Fruit fly (Drosophila melanogaster) whole organism, wandering third instar larva: ENCODE data around the gene mus312.

Source experiments
- Abd-B ChIP-seq: fragments of >200 bp; optimal IDR thresholded peaks from 2 replicates; lab custom pipeline; 2017; ENCODE audit warnings: missing biosample characterization, missing genetic modification characterization
- CG32264 ChIP-seq: fragments of 200-800 bp; sonication (Bioruptor generic); optimal IDR thresholded peaks from 2 replicates; lab custom pipeline; 2016; ENCODE audit warnings: missing biosample characterization, missing genetic modification characterization
- CG9705 ChIP-seq: fragments of 200-800 bp; sonication (Bioruptor generic); optimal IDR thresholded peaks from 2 replicates; lab custom pipeline; 2018; ENCODE audit warnings: missing biosample characterization, mild to moderate bottlenecking, missing genetic modification characterization
- CrebA ChIP-seq: fragments of 200-800 bp; sonication (Bioruptor generic); optimal IDR thresholded peaks from 2 replicates; lab custom pipeline; 2016; ENCODE audit warnings: missing biosample characterization, mild to moderate bottlenecking, missing genetic modification characterization, borderline replicate concordance
- Dfd ChIP-seq: fragments of >200 bp; optimal IDR thresholded peaks from 2 replicates; lab custom pipeline; 2017; ENCODE audit warnings: missing biosample characterization, missing genetic modification characterization
- Dif ChIP-seq: fragments of 200-275, 200-300 bp; sonication (Bioruptor generic); optimal IDR thresholded peaks from 2 replicates; lab custom pipeline; 2018; ENCODE audit warnings: missing biosample characterization, missing genetic modification characterization; ENCODE audit not compliant: partially characterized antibody
- GATAd ChIP-seq: sonication (Bioruptor generic); optimal IDR thresholded peaks from 2 replicates; lab custom pipeline; 2016; ENCODE audit warnings: missing biosample characterization, missing genetic modification characterization
- HLH106 ChIP-seq: fragments of 200-800 bp; optimal IDR thresholded peaks from 3 replicates; lab custom pipeline; 2019; ENCODE audit warnings: missing biosample characterization, mild to moderate bottlenecking, missing genetic modification characterization, moderate library complexity
- Hnf4 ChIP-seq: fragments of 200-800 bp; sonication (Bioruptor generic); optimal IDR thresholded peaks from 2 replicates; lab custom pipeline; 2016; ENCODE audit warnings: missing biosample characterization, mild to moderate bottlenecking, missing genetic modification characterization
- Hr78 ChIP-seq: fragments of >200 bp; optimal IDR thresholded peaks from 2 replicates; lab custom pipeline; 2017; ENCODE audit warnings: missing biosample characterization, missing genetic modification characterization
- Hr83 ChIP-seq: fragments of 200-300 bp; sonication (Bioruptor generic); optimal IDR thresholded peaks from 2 replicates; lab custom pipeline; 2016; ENCODE audit warnings: missing biosample characterization, mild to moderate bottlenecking, missing genetic modification characterization, moderate library complexity; ENCODE audit not compliant: poor library complexity, severe bottlenecking
- Jra ChIP-seq: sonication (Bioruptor generic); optimal IDR thresholded peaks from 2 replicates; lab custom pipeline; 2016; ENCODE audit warnings: missing biosample characterization, missing genetic modification characterization
- Mio ChIP-seq: sonication (Bioruptor generic); optimal IDR thresholded peaks from 2 replicates; lab custom pipeline; 2016; ENCODE audit warnings: missing biosample characterization, missing genetic modification characterization
- Myc ChIP-seq: fragments of >200 bp; optimal IDR thresholded peaks from 2 replicates; lab custom pipeline; 2017
- N ChIP-seq: fragments of >200 bp; optimal IDR thresholded peaks from 2 replicates; lab custom pipeline; 2018; ENCODE audit warnings: missing biosample characterization, missing external identifiers, missing genetic modification characterization
- OdsH ChIP-seq: fragments of 200-800 bp; sonication (Bioruptor generic); optimal IDR thresholded peaks from 2 replicates; lab custom pipeline; 2016; ENCODE audit warnings: missing biosample characterization, mild to moderate bottlenecking, missing genetic modification characterization
- Rel ChIP-seq, 2 experiments: fragments of 200-800 bp; sonication (Bioruptor generic) in 1 of 2; optimal IDR thresholded peaks; 2 replicates in 1 of 2; 3 replicates in 1 of 2; lab custom pipeline; 2016 to 2019; ENCODE audit warnings: mild to moderate bottlenecking in 2 of 2, missing biosample characterization in 2 of 2, missing genetic modification characterization in 2 of 2, moderate library complexity in 1 of 2
- Sp1 ChIP-seq: fragments of 200-800 bp; sonication (Bioruptor generic); optimal IDR thresholded peaks from 3 replicates; lab custom pipeline; 2019; ENCODE audit warnings: missing biosample characterization, mild to moderate bottlenecking, missing genetic modification characterization, moderate library complexity
- Vsx2 ChIP-seq: fragments of 200-300, 225-300 bp; sonication (Bioruptor generic); optimal IDR thresholded peaks from 2 replicates; lab custom pipeline; 2018; ENCODE audit warnings: missing biosample characterization, missing genetic modification characterization; ENCODE audit not compliant: partially characterized antibody
- br ChIP-seq: fragments of 200-800 bp; sonication (Bioruptor generic); optimal IDR thresholded peaks from 2 replicates; lab custom pipeline; 2016; ENCODE audit warnings: missing biosample characterization, missing genetic modification characterization
- brk ChIP-seq: fragments of 200-800 bp; sonication (Bioruptor generic); optimal IDR thresholded peaks from 2 replicates; lab custom pipeline; 2016; ENCODE audit warnings: missing biosample characterization, mild to moderate bottlenecking, missing genetic modification characterization
- dl ChIP-seq, 2 experiments: fragments of 175-275, 200-275 bp in 1 of 2; fragments of 200-275 bp in 1 of 2; sonication (Bioruptor generic); optimal IDR thresholded peaks; lab custom pipeline; 2018; ENCODE audit warnings: mild to moderate bottlenecking in 2 of 2, missing biosample characterization in 2 of 2, missing genetic modification characterization in 2 of 2, moderate library complexity in 2 of 2; ENCODE audit not compliant: partially characterized antibody in 2 of 2, insufficient read depth in 1 of 2
- dmrt93B ChIP-seq: fragments of 200-800 bp; sonication (Bioruptor generic); optimal IDR thresholded peaks from 2 replicates; lab custom pipeline; 2018; ENCODE audit warnings: missing biosample characterization, mild to moderate bottlenecking, missing genetic modification characterization
- dsf ChIP-seq: sonication (Bioruptor generic); optimal IDR thresholded peaks from 2 replicates; lab custom pipeline; 2016; ENCODE audit warnings: missing biosample characterization, missing genetic modification characterization, borderline replicate concordance
- ey ChIP-seq: fragments of 200-800 bp; sonication (Bioruptor generic); optimal IDR thresholded peaks from 2 replicates; lab custom pipeline; 2016; ENCODE audit warnings: missing biosample characterization, missing genetic modification characterization
- foxo ChIP-seq, 2 experiments: fragments of 200-800 bp; sonication (Bioruptor generic); optimal IDR thresholded peaks; 2 replicates in 1 of 2; 3 replicates in 1 of 2; lab custom pipeline; 2016 to 2017; ENCODE audit warnings: missing biosample characterization in 2 of 2, missing genetic modification characterization in 2 of 2
- fru ChIP-seq: fragments of 200-800 bp; sonication (Bioruptor generic); optimal IDR thresholded peaks from 3 replicates; lab custom pipeline; 2016; ENCODE audit warnings: missing biosample characterization, mild to moderate bottlenecking, missing genetic modification characterization
- h ChIP-seq: fragments of 200-800 bp; sonication (Bioruptor generic); optimal IDR thresholded peaks from 3 replicates; lab custom pipeline; 2016; ENCODE audit warnings: missing biosample characterization, mild to moderate bottlenecking, missing genetic modification characterization
- jim ChIP-seq: fragments of 175-275, 200-325 bp; sonication (Bioruptor generic); optimal IDR thresholded peaks from 2 replicates; lab custom pipeline; 2016; ENCODE audit warnings: missing biosample characterization, mild to moderate bottlenecking, missing genetic modification characterization
- lola ChIP-seq: fragments of >200 bp; optimal IDR thresholded peaks from 2 replicates; lab custom pipeline; 2017; ENCODE audit warnings: missing biosample characterization, missing genetic modification characterization
- pan ChIP-seq: fragments of >200 bp; optimal IDR thresholded peaks from 2 replicates; lab custom pipeline; 2017
- psq ChIP-seq: fragments of 200-800 bp; sonication (Bioruptor generic); optimal IDR thresholded peaks from 3 replicates; lab custom pipeline; 2017; ENCODE audit warnings: missing biosample characterization, mild to moderate bottlenecking, missing genetic modification characterization, moderate library complexity
- rgr ChIP-seq: fragments of 200-800 bp; sonication (Bioruptor generic); optimal IDR thresholded peaks from 3 replicates; lab custom pipeline; 2016; ENCODE audit warnings: missing biosample characterization, mild to moderate bottlenecking, missing genetic modification characterization
- sage ChIP-seq: fragments of 200-800 bp; sonication (Bioruptor generic); optimal IDR thresholded peaks from 2 replicates; lab custom pipeline; 2016; ENCODE audit warnings: missing biosample characterization, mild to moderate bottlenecking, missing genetic modification characterization
- sv ChIP-seq: fragments of 200-800 bp; sonication (Bioruptor generic); optimal IDR thresholded peaks from 3 replicates; lab custom pipeline; 2016; ENCODE audit warnings: missing biosample characterization, missing genetic modification characterization
- tai ChIP-seq: sonication (Bioruptor generic); optimal IDR thresholded peaks from 2 replicates; lab custom pipeline; 2016; ENCODE audit warnings: missing biosample characterization, missing genetic modification characterization
- usp ChIP-seq: fragments of >200 bp; optimal IDR thresholded peaks from 2 replicates; lab custom pipeline; 2017; ENCODE audit warnings: missing biosample characterization, missing genetic modification characterization
- woc ChIP-seq: sonication (Bioruptor generic); optimal IDR thresholded peaks from 2 replicates; lab custom pipeline; 2016; ENCODE audit warnings: missing biosample characterization, mild to moderate bottlenecking, missing genetic modification characterization

The mus312 gene

dm6 chr3L:7347984-7348631, 19.2 kb downstream of the mus312 start, which contains the start of the genes Srp19 and qm (continued):
- TF ChIP-seq N (GFP tag; lab: Kevin White, UChicago): no peak

- TF ChIP-seq dl (GFP tag; optimal IDR thresholded peaks at IDR 0.05; lab: Kevin White, UChicago; ENCODE audit: insufficient read depth in 1 of 2, partially characterized antibody in 2 of 2): no peak
- no peak for TF ChIP-seq pan (lab: Kevin White, UChicago)
- TF ChIP-seq Jra: no peak
- no peak for TF ChIP-seq tai
- no peak for TF ChIP-seq br (GFP tag; lab: Kevin White, UChicago)
- TF ChIP-seq HLH106: no peak
- no peak for TF ChIP-seq GATAd (GFP tag; lab: Kevin White, UChicago)
- no peak for TF ChIP-seq sv (GFP tag; lab: Kevin White, UChicago)
- no peak for TF ChIP-seq Mio (GFP tag; lab: Kevin White, UChicago)
- no peak for TF ChIP-seq foxo (GFP tag; optimal IDR thresholded peaks at IDR 0.05; lab: Kevin White, UChicago)
- no peak for TF ChIP-seq N (GFP tag; lab: Kevin White, UChicago)
- TF ChIP-seq Dfd: no peak
- TF ChIP-seq ey (GFP tag; lab: Kevin White, UChicago): no peak
- no peak for TF ChIP-seq psq (GFP tag; lab: Kevin White, UChicago)
- no peak for TF ChIP-seq brk (GFP tag; lab: Kevin White, UChicago)
- TF ChIP-seq CG9705 (GFP tag; lab: Kevin White, UChicago): no peak
- no peak for TF ChIP-seq dsf (GFP tag; lab: Kevin White, UChicago)
- no peak for TF ChIP-seq Hr78
- TF ChIP-seq Hr83 (GFP tag; lab: Kevin White, UChicago): no peak
These were observed 20.4 kb downstream of the mus312 start for dm6 chr3L:7349311-7349710.

dm6 chr3L:7356386-7357117, 27.6 kb downstream of the mus312 start, which contains the start of gene CTCF:
Gene CTCF (minus strand): TSS chr3L:7356713.
- TF ChIP-seq N (GFP tag; lab: Kevin White, UChicago): no peak
- no peak for TF ChIP-seq sage (GFP tag; lab: Kevin White, UChicago)
- no peak for TF ChIP-seq sv (GFP tag; lab: Kevin White, UChicago)
- TF ChIP-seq Hr83 (GFP tag; lab: Kevin White, UChicago): no peak
- TF ChIP-seq CrebA (GFP tag; lab: Kevin White, UChicago): no peak
- TF ChIP-seq rgr (GFP tag; lab: Kevin White, UChicago): peak; percentile 50
- TF ChIP-seq jim: no peak
- TF ChIP-seq Hr78: no peak
- TF ChIP-seq fru (GFP tag; lab: Kevin White, UChicago): no peak
- no peak for TF ChIP-seq Hnf4 (GFP tag; lab: Kevin White, UChicago)
- peak; percentile 80 for TF ChIP-seq Myc
- TF ChIP-seq usp: no peak
- TF ChIP-seq dmrt93B (GFP tag; lab: Kevin White, UChicago): no peak
- TF ChIP-seq GATAd (GFP tag; lab: Kevin White, UChicago): no peak
- no peak for TF ChIP-seq CG32264
- peak; percentile 30 for TF ChIP-seq ey (GFP tag; lab: Kevin White, UChicago)
- TF ChIP-seq Abd-B (GFP tag; lab: Kevin White, UChicago): no peak
- no peak for TF ChIP-seq dsf (GFP tag; lab: Kevin White, UChicago)
- TF ChIP-seq Sp1 (GFP tag; lab: Kevin White, UChicago): peak; percentile 16
- TF ChIP-seq br (GFP tag; lab: Kevin White, UChicago): peak; percentile 44
- no peak for TF ChIP-seq Vsx2 (GFP tag; lab: Kevin White, UChicago)
- no peak for TF ChIP-seq lola (GFP tag; lab: Kevin White, UChicago)
- no peak for TF ChIP-seq Dif (GFP tag; lab: Kevin White, UChicago)
- TF ChIP-seq OdsH (GFP tag; lab: Kevin White, UChicago): peak; percentile 37
- TF ChIP-seq dl (GFP tag; optimal IDR thresholded peaks at IDR 0.05; lab: Kevin White, UChicago; ENCODE audit: insufficient read depth in 1 of 2, partially characterized antibody in 2 of 2): no peak
- TF ChIP-seq psq (GFP tag; lab: Kevin White, UChicago): peak; percentile 21
- TF ChIP-seq tai: no peak
- TF ChIP-seq CG9705 (GFP tag; lab: Kevin White, UChicago): no peak
- TF ChIP-seq woc (GFP tag; lab: Kevin White, UChicago): no peak
- TF ChIP-seq Mio (GFP tag; lab: Kevin White, UChicago): no peak
- peak in 1 of 2 experiments; percentile 46 for TF ChIP-seq foxo (GFP tag; optimal IDR thresholded peaks at IDR 0.05; lab: Kevin White, UChicago)
- TF ChIP-seq pan (lab: Kevin White, UChicago): no peak
- no peak for TF ChIP-seq brk (GFP tag; lab: Kevin White, UChicago)
- peak; percentile 56 for TF ChIP-seq h (GFP tag; lab: Kevin White, UChicago)
- peak; percentile 14 for TF ChIP-seq Jra
- peak; percentile 56 for TF ChIP-seq HLH106
- TF ChIP-seq Dfd: no peak
- no peak for TF ChIP-seq Rel (GFP tag; optimal IDR thresholded peaks at IDR 0.05; lab: Kevin White, UChicago)
- peak; percentile 15 for TF ChIP-seq Rel (tag; optimal IDR thresholded peaks at IDR 0.05; lab: Kevin White, UChicago)
